Fruit fly (Drosophila melanogaster) whole organism, embryonic: ENCODE data around the gene ssp3.

Experiments used
- ATbp ChIP-seq: fragments of 200-800 bp; sonication (Bioruptor generic); optimal IDR thresholded peaks from 2 replicates; lab custom pipeline; 2017; ENCODE audit warnings: missing biosample characterization, mild to moderate bottlenecking, missing genetic modification characterization, missing genetic modification reagents
- Asciz ChIP-seq: fragments of 200-800 bp; sonication (Bioruptor generic); optimal IDR thresholded peaks from 2 replicates; lab custom pipeline; 2017; ENCODE audit warnings: missing biosample characterization, mild to moderate bottlenecking, missing genetic modification characterization, missing genetic modification reagents
- Blimp-1 ChIP-seq: fragments of 200-800 bp; sonication (Bioruptor generic); optimal IDR thresholded peaks from 3 replicates; lab custom pipeline; 2018; ENCODE audit warnings: missing biosample characterization, missing genetic modification characterization, mild to moderate bottlenecking, moderate library complexity, missing genetic modification reagents
- CG10274 ChIP-seq: fragments of 200-800 bp; sonication (Bioruptor generic); optimal IDR thresholded peaks from 3 replicates; lab custom pipeline; 2017; ENCODE audit warnings: missing biosample characterization, mild to moderate bottlenecking, missing genetic modification characterization
- CG10366 ChIP-seq: fragments of 200-800 bp; sonication (Bioruptor generic); IDR thresholded peaks from 2 replicates; pipeline ENCODE4 v1.3.6; 2022; ENCODE audit warnings: missing biosample characterization, missing genetic modification characterization
- CG11093 ChIP-seq: fragments of 200-800 bp; sonication (Bioruptor generic); IDR thresholded peaks from 3 replicates; pipeline ENCODE4 v1.3.6; 2022; ENCODE audit warnings: missing biosample characterization, missing genetic modification characterization
- CG11504 ChIP-seq: fragments of 200-800 bp; sonication (Bioruptor generic); optimal IDR thresholded peaks from 3 replicates; lab custom pipeline; 2019; ENCODE audit warnings: missing biosample characterization, mild to moderate bottlenecking, missing genetic modification characterization, moderate library complexity
- CG12744 ChIP-seq: fragments of 200-800 bp; sonication (Bioruptor generic); optimal IDR thresholded peaks from 2 replicates; lab custom pipeline; 2016; ENCODE audit warnings: missing biosample characterization, missing genetic modification characterization
- CG13296 ChIP-seq: fragments of 200-800 bp; sonication (Bioruptor generic); optimal IDR thresholded peaks from 3 replicates; lab custom pipeline; 2018; ENCODE audit warnings: missing biosample characterization, mild to moderate bottlenecking, missing genetic modification characterization
- CG14014 ChIP-seq: fragments of 200-800 bp; sonication (Bioruptor generic); IDR thresholded peaks from 2 replicates; pipeline ENCODE4 v1.3.6; 2022; ENCODE audit warnings: missing biosample characterization, missing genetic modification characterization
- CG1647 ChIP-seq: fragments of 200-800 bp; sonication (Bioruptor generic); optimal IDR thresholded peaks from 3 replicates; lab custom pipeline; 2016; ENCODE audit warnings: missing biosample characterization, missing genetic modification characterization
- CG17361 ChIP-seq: fragments of 200-800 bp; sonication (Bioruptor generic); IDR thresholded peaks from 3 replicates; pipeline ENCODE4 v1.3.6; 2022; ENCODE audit warnings: missing biosample characterization, missing genetic modification characterization
- CG17802 ChIP-seq: fragments of 200-800 bp; sonication (Bioruptor generic); optimal IDR thresholded peaks from 2 replicates; lab custom pipeline; 2018; ENCODE audit warnings: missing biosample characterization, mild to moderate bottlenecking, missing genetic modification characterization, moderate library complexity
- CG18011 ChIP-seq: fragments of 200-800 bp; sonication (Bioruptor generic); optimal IDR thresholded peaks from 2 replicates; lab custom pipeline; 2017; ENCODE audit warnings: missing biosample characterization, missing genetic modification characterization, mild to moderate bottlenecking, moderate library complexity, missing genotype
- CG32767 ChIP-seq: fragments of 200-800 bp; sonication (Bioruptor generic); IDR thresholded peaks from 2 replicates; pipeline ENCODE4 v1.3.6; 2022; ENCODE audit warnings: missing biosample characterization, missing genetic modification characterization
- CG4424 ChIP-seq: fragments of 200-800 bp; sonication (Bioruptor generic); optimal IDR thresholded peaks from 3 replicates; lab custom pipeline; 2016; ENCODE audit warnings: missing biosample characterization, missing genetic modification characterization
- CG8089 ChIP-seq: fragments of 200-800 bp; sonication (Bioruptor generic); optimal IDR thresholded peaks from 3 replicates; lab custom pipeline; 2016; ENCODE audit warnings: missing biosample characterization, missing genetic modification characterization
- CG9215 ChIP-seq: fragments of 200-800 bp; sonication (Bioruptor generic); IDR thresholded peaks from 2 replicates; pipeline ENCODE4 v1.3.6; 2022; ENCODE audit warnings: missing biosample characterization, missing genetic modification characterization
- E2f2 ChIP-seq: fragments of 200-800 bp; sonication (Bioruptor generic); IDR thresholded peaks from 2 replicates; pipeline ENCODE4 v1.3.6; 2022; ENCODE audit warnings: missing biosample characterization, missing genetic modification characterization
- Eip74EF ChIP-seq, 2 experiments: fragments of 200-800 bp in 1 of 2; fragments of >200 bp in 1 of 2; sonication (Bioruptor generic) in 1 of 2; optimal IDR thresholded peaks; 2 replicates each; lab custom pipeline; 2017 to 2019; ENCODE audit warnings: missing biosample characterization in 2 of 2, missing genetic modification characterization in 2 of 2, mild to moderate bottlenecking in 1 of 2, moderate library complexity in 1 of 2
- HHEX ChIP-seq: fragments of 200-800 bp; sonication (Bioruptor generic); optimal IDR thresholded peaks from 3 replicates; lab custom pipeline; 2017; ENCODE audit warnings: missing biosample characterization, mild to moderate bottlenecking, missing genetic modification characterization, missing genetic modification reagents
- HLH54F ChIP-seq: fragments of 200-800 bp; sonication (Bioruptor generic); optimal IDR thresholded peaks from 3 replicates; lab custom pipeline; 2016; ENCODE audit warnings: missing biosample characterization, missing genetic modification characterization
- HmgD ChIP-seq: fragments of 200-800 bp; sonication (Bioruptor generic); optimal IDR thresholded peaks from 3 replicates; lab custom pipeline; 2016; ENCODE audit warnings: missing biosample characterization, missing genetic modification characterization
- NC2β ChIP-seq: fragments of 200-800 bp; sonication (Bioruptor generic); optimal IDR thresholded peaks from 2 replicates; lab custom pipeline; 2016; ENCODE audit warnings: missing biosample characterization, missing genetic modification characterization
- Oaz ChIP-seq: fragments of 200-800 bp; sonication (Bioruptor generic); IDR thresholded peaks from 2 replicates; pipeline ENCODE4 v1.3.6; 2022; ENCODE audit warnings: missing biosample characterization, missing genetic modification characterization
- Poxn ChIP-seq: fragments of 200-800 bp; sonication (Bioruptor generic); IDR thresholded peaks from 2 replicates; pipeline ENCODE4 v1.3.6; 2022; ENCODE audit warnings: missing biosample characterization, missing genetic modification characterization
- Spps ChIP-seq: fragments of 200-800 bp; sonication (Bioruptor generic); optimal IDR thresholded peaks from 2 replicates; lab custom pipeline; 2018; ENCODE audit warnings: missing biosample characterization, mild to moderate bottlenecking, missing genetic modification characterization
- Xrp1 ChIP-seq: fragments of 200-800 bp; sonication (Bioruptor generic); IDR thresholded peaks from 2 replicates; pipeline ENCODE4 v1.3.6; 2022; ENCODE audit warnings: missing biosample characterization, missing genetic modification characterization
- abd-A ChIP-seq: fragments of 200-800 bp; sonication (Bioruptor generic); optimal IDR thresholded peaks from 3 replicates; lab custom pipeline; 2019; ENCODE audit warnings: missing biosample characterization, mild to moderate bottlenecking, missing genetic modification characterization, moderate library complexity
- al ChIP-seq: fragments of 200-800 bp; sonication (Bioruptor generic); IDR thresholded peaks from 2 replicates; pipeline ENCODE4 v1.3.6; 2022; ENCODE audit warnings: missing biosample characterization, missing genetic modification characterization
- chinmo ChIP-seq: fragments of 200-800 bp; sonication (Bioruptor generic); IDR thresholded peaks from 4 replicates; pipeline ENCODE4 v1.3.6; 2022; ENCODE audit warnings: missing biosample characterization, missing genetic modification characterization; ENCODE audit not compliant: partially characterized antibody
- da ChIP-seq: fragments of 200-800 bp; sonication (Bioruptor generic); optimal IDR thresholded peaks from 2 replicates; lab custom pipeline; 2016; ENCODE audit warnings: missing biosample characterization, missing genetic modification characterization
- dysf ChIP-seq: fragments of 200-800 bp; sonication (Bioruptor generic); IDR thresholded peaks from 3 replicates; pipeline ENCODE4 v1.3.6; 2022; ENCODE audit warnings: missing biosample characterization, missing genetic modification characterization
- fd3F ChIP-seq: fragments of 200-800 bp; sonication (Bioruptor generic); optimal IDR thresholded peaks from 2 replicates; lab custom pipeline; 2018; ENCODE audit warnings: missing biosample characterization, mild to moderate bottlenecking, missing genetic modification characterization, moderate library complexity
- grau ChIP-seq: fragments of 200-800 bp; optimal IDR thresholded peaks from 3 replicates; lab custom pipeline; 2019; ENCODE audit warnings: missing biosample characterization, mild to moderate bottlenecking, missing genetic modification characterization, moderate library complexity
- gro ChIP-seq: fragments of 200-800 bp; sonication (Bioruptor generic); optimal IDR thresholded peaks from 2 replicates; lab custom pipeline; 2016; ENCODE audit warnings: missing biosample characterization, missing genetic modification characterization
- hbn ChIP-seq: fragments of 200-800 bp; sonication (Bioruptor generic); IDR thresholded peaks from 2 replicates; pipeline ENCODE4 v1.3.6; 2022; ENCODE audit warnings: missing biosample characterization, missing genetic modification characterization; ENCODE audit not compliant: partially characterized antibody
- ken ChIP-seq: fragments of 200-800 bp; sonication (Bioruptor generic); IDR thresholded peaks from 3 replicates; pipeline ENCODE4 v1.3.6; 2022; ENCODE audit warnings: missing biosample characterization, missing genetic modification characterization
- klu ChIP-seq: fragments of 200-800 bp; sonication (Bioruptor generic); IDR thresholded peaks from 2 replicates; pipeline ENCODE4 v1.3.6; 2022; ENCODE audit warnings: missing biosample characterization, missing genetic modification characterization
- lab ChIP-seq: fragments of 200-800 bp; sonication (Bioruptor generic); optimal IDR thresholded peaks from 3 replicates; lab custom pipeline; 2017; ENCODE audit warnings: missing biosample characterization, missing genetic modification characterization, mild to moderate bottlenecking, moderate library complexity, missing genetic modification reagents
- lola ChIP-seq, 3 experiments: fragments of >200 bp in 2 of 3; fragments of 200-800 bp in 1 of 3; sonication (Bioruptor generic) in 1 of 3; optimal IDR thresholded peaks; 2 replicates each; lab custom pipeline; 2017 to 2019; ENCODE audit warnings: missing biosample characterization in 3 of 3, missing genetic modification characterization in 3 of 3, mild to moderate bottlenecking in 1 of 3, moderate library complexity in 1 of 3
- oc ChIP-seq: fragments of 200-800 bp; sonication (Bioruptor generic); optimal IDR thresholded peaks from 2 replicates; lab custom pipeline; 2018; ENCODE audit warnings: missing biosample characterization, mild to moderate bottlenecking, missing genetic modification characterization, moderate library complexity
- otp ChIP-seq: fragments of 200-800 bp; sonication (Bioruptor generic); IDR thresholded peaks from 3 replicates; pipeline ENCODE4, ENCODE4 v1.3.6; 2022; ENCODE audit warnings: missing biosample characterization, missing genetic modification characterization
- ro ChIP-seq: fragments of 200-800 bp; sonication (Bioruptor generic); IDR thresholded peaks from 2 replicates; pipeline ENCODE4 v1.3.6; 2022; ENCODE audit warnings: missing biosample characterization, missing genetic modification characterization
- schlank ChIP-seq: fragments of 200-800 bp; sonication (Bioruptor generic); optimal IDR thresholded peaks from 2 replicates; lab custom pipeline; 2018; ENCODE audit warnings: missing biosample characterization, mild to moderate bottlenecking, missing genetic modification characterization
- so ChIP-seq: fragments of 200-800 bp; sonication (Bioruptor generic); IDR thresholded peaks from 3 replicates; pipeline ENCODE4 v1.3.6; 2022; ENCODE audit warnings: missing biosample characterization, missing genetic modification characterization
- sqz ChIP-seq: fragments of 200-800 bp; sonication (Bioruptor generic); optimal IDR thresholded peaks from 3 replicates; lab custom pipeline; 2018; ENCODE audit warnings: missing biosample characterization, mild to moderate bottlenecking, missing genetic modification characterization
- trh ChIP-seq: fragments of 200-800 bp; sonication (Bioruptor generic); optimal IDR thresholded peaks from 2 replicates; lab custom pipeline; 2016; ENCODE audit warnings: missing biosample characterization, missing genetic modification characterization
- wor ChIP-seq: fragments of 200-800 bp; sonication (Bioruptor generic); IDR thresholded peaks from 2 replicates; pipeline ENCODE4 v1.3.6; 2022; ENCODE audit warnings: missing biosample characterization, missing genetic modification characterization
- zen2 ChIP-seq: fragments of 200-800 bp; sonication (Bioruptor generic); IDR thresholded peaks from 3 replicates; pipeline ENCODE4 v1.3.6; 2022; ENCODE audit warnings: missing biosample characterization, missing genetic modification characterization; ENCODE audit not compliant: partially characterized antibody

The ssp3 gene

DNA sequence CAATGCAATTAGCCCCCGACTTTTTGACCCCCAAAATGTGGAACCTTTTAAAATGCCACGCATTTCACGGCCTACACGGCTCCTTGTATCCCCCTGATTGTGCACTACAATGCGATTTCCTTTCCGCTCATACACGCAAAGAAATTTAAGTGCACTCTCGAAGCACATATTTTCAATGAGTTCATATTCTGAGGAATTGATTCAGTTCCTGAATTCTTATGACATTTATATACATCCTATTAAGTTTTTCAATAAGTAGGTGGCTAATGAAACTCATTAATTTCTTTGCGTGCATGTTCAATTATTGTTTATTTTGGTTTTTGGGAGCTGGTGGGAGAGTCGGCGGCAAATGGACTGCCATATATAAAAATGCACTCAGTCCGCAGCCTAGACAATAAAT, 44.5 kb downstream of the ssp3 start (continued):
- TF ChIP-seq CG11504 (tag; lab: Kevin White, UChicago) (peak; percentile 66), CG10366 (GFP tag; lab: Robert Waterston, UW) (peak; percentile 59), CG17802 (peak; percentile 55), otp (GFP tag; lab: Robert Waterston, UW) (peak; percentile 65; the same call in 2 of the 3 replicates), abd-A (tag; lab: Kevin White, UChicago) (no peak), ATbp (GFP tag; lab: Kevin White, UChicago) (peak; percentile 73), CG18011 (GFP tag; lab: Kevin White, UChicago) (no peak), al (GFP tag; lab: Robert Waterston, UW) (no peak), lab (GFP tag; lab: Kevin White, UChicago) (no peak), E2f2 (GFP tag; lab: Robert Waterston, UW) (peak; percentile 15; the same call in 1 of the 2 replicates), klu (no peak), CG1647 (GFP tag; lab: Kevin White, UChicago) (no peak), HmgD (GFP tag; lab: Kevin White, UChicago) (no peak), Poxn (GFP tag; lab: Robert Waterston, UW) (no peak), Asciz (GFP tag; lab: Kevin White, UChicago) (peak; percentile 49), CG13296 (GFP tag; lab: Kevin White, UChicago) (no peak), lola (GFP tag; optimal IDR thresholded peaks at IDR 0.05; lab: Kevin White, UChicago) (peak in 1 of 3 experiments; percentile 84), CG11093 (GFP tag; lab: Robert Waterston, UW) (0 out of 3 replicates have a peak, but pooled peaks have one; percentile 45), CG8089 (GFP tag; lab: Kevin White, UChicago) (peak; percentile 66), ken (GFP tag; lab: Robert Waterston, UW) (peak; percentile 60; the same call in 1 of the 3 replicates), CG10274 (GFP tag; lab: Kevin White, UChicago) (no peak), chinmo (GFP tag; lab: Robert Waterston, UW) (no peak), HHEX (GFP tag; lab: Kevin White, UChicago) (peak; percentile 31), CG9215 (no peak), ro (GFP tag; lab: Robert Waterston, UW) (peak; percentile 21; the same call in 1 of the 2 replicates), CG14014 (GFP tag; lab: Robert Waterston, UW) (no peak), HLH54F (GFP tag; lab: Kevin White, UChicago) (peak; percentile 10), zen2 (no peak), so (no peak), CG32767 (GFP tag; lab: Robert Waterston, UW) (no peak), sqz (GFP tag; lab: Kevin White, UChicago) (no peak), schlank (tag; lab: Kevin White, UChicago) (no peak), da (no peak), fd3F (GFP tag; lab: Kevin White, UChicago) (no peak), CG17361 (peak; percentile 49; the same call in 2 of the 3 replicates), gro (GFP tag; lab: Kevin White, UChicago) (no peak), Spps (peak; percentile 86), CG12744 (GFP tag; lab: Kevin White, UChicago) (no peak), oc (tag; lab: Kevin White, UChicago) (peak; percentile 74), Blimp-1 (peak; percentile 84), hbn (GFP tag; lab: Robert Waterston, UW) (no peak), Oaz (GFP tag; lab: Robert Waterston, UW) (no peak), grau (peak; percentile 70), wor (no peak; the same call in 1 of the 2 replicates), CG4424 (GFP tag; lab: Kevin White, UChicago) (peak; percentile 80), NC2β (GFP tag; lab: Kevin White, UChicago) (peak; percentile 69), trh (no peak), Xrp1 (GFP tag; lab: Robert Waterston, UW) (peak; percentile 85), Eip74EF (GFP tag; optimal IDR thresholded peaks at IDR 0.05; lab: Kevin White, UChicago) (peak in 1 of 2 experiments; percentile 57), dysf (GFP tag; lab: Robert Waterston, UW) (peak; percentile 53; the same call in 1 of the 3 replicates)
